In the genomic region with DNA sequence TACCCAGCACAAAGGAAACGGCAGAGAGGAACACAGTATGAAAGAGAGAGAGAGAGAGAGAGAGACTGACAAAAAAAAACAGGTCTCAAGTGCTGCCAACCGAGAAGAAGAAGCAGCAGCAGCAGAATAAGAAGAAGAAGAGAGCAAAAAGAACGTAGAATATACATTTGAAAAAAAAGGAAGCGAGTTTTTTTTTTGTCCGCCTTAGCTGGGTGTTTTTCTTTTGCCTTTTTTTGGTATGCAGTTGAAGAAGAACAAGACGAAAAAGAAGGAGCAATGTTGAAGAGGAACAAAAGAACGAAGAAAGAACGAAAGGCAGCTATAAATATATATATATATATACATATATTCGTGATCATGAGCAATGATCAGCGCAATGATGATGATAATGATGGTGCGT, we compare ENCODE assay signal across 1 fruit fly cellular context.
TF ChIP-seq lines count a peak whose summit lies in the region.

No protein-coding gene starts in this region.

TF ChIP-seq in whole organism, embryonic, 481 proteins besides CTCF, POLR2A, EP300 and RAD21 (continued from another document):
- TF ChIP-seq CG5953 (GFP tag; IDR thresholded peaks at IDR 0.05; lab: Robert Waterston, UW) (no peak), CG42726 (GFP tag; IDR thresholded peaks at IDR 0.05; lab: Robert Waterston, UW; ENCODE audit: partially characterized antibody) (no peak), Sox102F (GFP tag; optimal IDR thresholded peaks at IDR 0.05; lab: Kevin White, UChicago) (no peak), CG6689 (GFP tag; IDR thresholded peaks at IDR 0.05; lab: Robert Waterston, UW) (no peak), CG14441 (GFP tag; IDR thresholded peaks at IDR 0.05; lab: Robert Waterston, UW) (no peak), dan (GFP tag; IDR thresholded peaks at IDR 0.05; lab: Robert Waterston, UW) (no peak), chm (GFP tag; IDR thresholded peaks at IDR 0.05; lab: Robert Waterston, UW) (no peak), CG15479 (GFP tag; optimal IDR thresholded peaks at IDR 0.05; lab: Kevin White, UChicago) (peak; percentile 45), CG15696 (tag; optimal IDR thresholded peaks at IDR 0.05; lab: Kevin White, UChicago) (no peak), ham (GFP tag; IDR thresholded peaks at IDR 0.05; lab: Robert Waterston, UW) (no peak), exex (tag; optimal IDR thresholded peaks at IDR 0.05; lab: Kevin White, UChicago) (no peak), chinmo (GFP tag; IDR thresholded peaks at IDR 0.05; lab: Robert Waterston, UW; ENCODE audit: partially characterized antibody) (0 out of 4 replicates have a peak, but pooled peaks have one; percentile 19), YL-1 (GFP tag; optimal IDR thresholded peaks at IDR 0.05; lab: Kevin White, UChicago) (no peak), CG43689 (GFP tag; IDR thresholded peaks at IDR 0.05; lab: Robert Waterston, UW) (no peak), Hmr (GFP tag; optimal IDR thresholded peaks at IDR 0.05; lab: Kevin White, UChicago) (no peak), hbn (GFP tag; IDR thresholded peaks at IDR 0.05; lab: Robert Waterston, UW; ENCODE audit: partially characterized antibody) (no peak), nom (GFP tag; optimal IDR thresholded peaks at IDR 0.05; lab: Kevin White, UChicago) (peak; percentile 96), CG9932 (GFP tag; IDR thresholded peaks at IDR 0.05; lab: Robert Waterston, UW) (no peak), CG3281 (GFP tag; optimal IDR thresholded peaks at IDR 0.05; lab: Kevin White, UChicago) (no peak), CG1647 (GFP tag; optimal IDR thresholded peaks at IDR 0.05; lab: Kevin White, UChicago) (no peak), chn (GFP tag; optimal IDR thresholded peaks at IDR 0.05; lab: Kevin White, UChicago) (no peak), psq (GFP tag; optimal IDR thresholded peaks at IDR 0.05; lab: Kevin White, UChicago) (peak; percentile 83), tap (tag; optimal IDR thresholded peaks at IDR 0.05; lab: Kevin White, UChicago) (no peak), CG7839 (tag; optimal IDR thresholded peaks at IDR 0.05; lab: Kevin White, UChicago) (no peak), Sin3A (optimal IDR thresholded peaks at IDR 0.05; lab: Kevin White, UChicago) (no peak), CrebB (tag; optimal IDR thresholded peaks at IDR 0.05; lab: Kevin White, UChicago) (no peak), CG8281 (tag; optimal IDR thresholded peaks at IDR 0.05; lab: Kevin White, UChicago) (no peak), sens (GFP tag; lab: Kevin White, UChicago) (no peak), peb (GFP tag; IDR thresholded peaks at IDR 0.05; lab: Robert Waterston, UW) (no peak), Bdp1 (GFP tag; optimal IDR thresholded peaks at IDR 0.05; lab: Kevin White, UChicago) (no peak), zfh2 (GFP tag; optimal IDR thresholded peaks at IDR 0.05; lab: Kevin White, UChicago) (no peak), sd (tag; optimal IDR thresholded peaks at IDR 0.05; lab: Kevin White, UChicago) (no peak), Kr (GFP tag; optimal IDR thresholded peaks at IDR 0.05; lab: Kevin White, UChicago) (no peak), CG4854 (GFP tag; optimal IDR thresholded peaks at IDR 0.05; lab: Kevin White, UChicago) (no peak), CG17385 (GFP tag; optimal IDR thresholded peaks at IDR 0.05; lab: Kevin White, UChicago) (peak; percentile 91), CG4282 (GFP tag; optimal IDR thresholded peaks at IDR 0.05; lab: Kevin White, UChicago) (no peak), gcm (GFP tag; optimal IDR thresholded peaks at IDR 0.05; lab: Kevin White, UChicago) (no peak), Myb (GFP tag; optimal IDR thresholded peaks at IDR 0.05; lab: Kevin White, UChicago) (no peak), kni (GFP tag; optimal IDR thresholded peaks at IDR 0.05; lab: Kevin White, UChicago) (no peak), ATbp (GFP tag; optimal IDR thresholded peaks at IDR 0.05; lab: Kevin White, UChicago) (no peak)
